Fruit fly (Drosophila melanogaster) whole organism, embryonic: ENCODE results near the gene drm.

Experiments used
- Antp ChIP-seq: fragments of 200-800 bp; sonication (Bioruptor generic); optimal IDR thresholded peaks from 3 replicates; lab custom pipeline; 2016; ENCODE audit warnings: missing biosample characterization, missing genetic modification characterization
- Atf-2 ChIP-seq: fragments of 200-800 bp; sonication (Bioruptor generic); optimal IDR thresholded peaks from 2 replicates; lab custom pipeline; 2016; ENCODE audit warnings: missing biosample characterization, missing genetic modification characterization
- BtbVII ChIP-seq: fragments of 200-800 bp; sonication (Bioruptor generic); optimal IDR thresholded peaks from 3 replicates; lab custom pipeline; 2017; ENCODE audit warnings: missing biosample characterization, mild to moderate bottlenecking, missing genetic modification characterization
- CG10274 ChIP-seq: fragments of 200-800 bp; sonication (Bioruptor generic); optimal IDR thresholded peaks from 3 replicates; lab custom pipeline; 2017; ENCODE audit warnings: missing biosample characterization, mild to moderate bottlenecking, missing genetic modification characterization
- CG10979 ChIP-seq: fragments of 200-800 bp; sonication (Bioruptor generic); optimal IDR thresholded peaks from 2 replicates; lab custom pipeline; 2018; ENCODE audit warnings: missing biosample characterization, mild to moderate bottlenecking, missing genetic modification characterization, moderate library complexity
- CG13123 ChIP-seq: fragments of 200-800 bp; sonication (Bioruptor generic); optimal IDR thresholded peaks from 2 replicates; lab custom pipeline; 2016; ENCODE audit warnings: missing biosample characterization, missing genetic modification characterization
- CG13624 ChIP-seq: fragments of 200-800 bp; sonication (Bioruptor generic); optimal IDR thresholded peaks from 2 replicates; lab custom pipeline; 2016; ENCODE audit warnings: missing biosample characterization, missing genetic modification characterization
- CG15073 ChIP-seq: fragments of 200-800 bp; sonication (Bioruptor generic); optimal IDR thresholded peaks from 2 replicates; lab custom pipeline; 2016; ENCODE audit warnings: missing biosample characterization, missing genetic modification characterization
- CG1602 ChIP-seq: fragments of 200-800 bp; sonication (Bioruptor generic); optimal IDR thresholded peaks from 3 replicates; lab custom pipeline; 2016; ENCODE audit warnings: missing biosample characterization, missing genetic modification characterization
- CG18011 ChIP-seq: fragments of 200-800 bp; sonication (Bioruptor generic); optimal IDR thresholded peaks from 2 replicates; lab custom pipeline; 2017; ENCODE audit warnings: missing biosample characterization, missing genetic modification characterization, mild to moderate bottlenecking, moderate library complexity, missing genotype
- CG2875 ChIP-seq: fragments of 200-800 bp; sonication (Bioruptor generic); optimal IDR thresholded peaks from 2 replicates; lab custom pipeline; 2017; ENCODE audit warnings: missing biosample characterization, mild to moderate bottlenecking, missing genetic modification characterization, missing genetic modification reagents
- CG30020 ChIP-seq: fragments of 200-800 bp; optimal IDR thresholded peaks from 2 replicates; lab custom pipeline; 2019; ENCODE audit warnings: missing biosample characterization, mild to moderate bottlenecking, missing genetic modification characterization, moderate library complexity
- CG4360 ChIP-seq: fragments of 200-800 bp; sonication (Bioruptor generic); IDR thresholded peaks from 2 replicates; pipeline ENCODE4 v1.3.6; 2022; ENCODE audit warnings: missing biosample characterization, missing genetic modification characterization
- CG4404 ChIP-seq: fragments of 200-800 bp; sonication (Bioruptor generic); IDR thresholded peaks from 2 replicates; pipeline ENCODE4 v1.3.6; 2022; ENCODE audit warnings: missing biosample characterization, missing genetic modification characterization
- CG4424 ChIP-seq: fragments of 200-800 bp; sonication (Bioruptor generic); optimal IDR thresholded peaks from 3 replicates; lab custom pipeline; 2016; ENCODE audit warnings: missing biosample characterization, missing genetic modification characterization
- CG4730 ChIP-seq: fragments of 200-800 bp; sonication (Bioruptor generic); IDR thresholded peaks from 2 replicates; pipeline ENCODE4 v1.3.6; 2022; ENCODE audit warnings: missing biosample characterization, missing genetic modification characterization
- CG5180 ChIP-seq: fragments of 200-800 bp; sonication (Bioruptor generic); optimal IDR thresholded peaks from 3 replicates; lab custom pipeline; 2017; ENCODE audit warnings: missing biosample characterization, missing genetic modification characterization, mild to moderate bottlenecking, moderate library complexity, missing genetic modification reagents
- Doc2 ChIP-seq: fragments of 200-800 bp; sonication (Bioruptor generic); IDR thresholded peaks from 2 replicates; pipeline ENCODE4 v1.3.6; 2022; ENCODE audit warnings: missing biosample characterization, missing genetic modification characterization
- Doc3 ChIP-seq: fragments of 200-800 bp; sonication (Bioruptor generic); IDR thresholded peaks from 3 replicates; pipeline ENCODE4 v1.3.6; 2022; ENCODE audit warnings: missing biosample characterization, missing genetic modification characterization; ENCODE audit not compliant: partially characterized antibody
- Dref ChIP-seq: fragments of 200-800 bp; sonication (Bioruptor generic); IDR thresholded peaks from 2 replicates; pipeline ENCODE4 v1.3.6; 2022; ENCODE audit warnings: missing biosample characterization, missing genetic modification characterization
- Eip74EF ChIP-seq, 2 experiments: fragments of 200-800 bp in 1 of 2; fragments of >200 bp in 1 of 2; sonication (Bioruptor generic) in 1 of 2; optimal IDR thresholded peaks; 2 replicates each; lab custom pipeline; 2017 to 2019; ENCODE audit warnings: missing biosample characterization in 2 of 2, missing genetic modification characterization in 2 of 2, mild to moderate bottlenecking in 1 of 2, moderate library complexity in 1 of 2
- Hr39 ChIP-seq: fragments of >200 bp; optimal IDR thresholded peaks from 2 replicates; lab custom pipeline; 2017
- Ptx1 ChIP-seq: fragments of 200-800 bp; sonication (Bioruptor generic); IDR thresholded peaks from 2 replicates; pipeline ENCODE4 v1.3.6; 2022; ENCODE audit warnings: missing biosample characterization, missing genetic modification characterization
- Ravus ChIP-seq: fragments of 200-800 bp; sonication (Bioruptor generic); IDR thresholded peaks from 2 replicates; pipeline ENCODE4 v1.3.6; 2022; ENCODE audit warnings: missing biosample characterization, missing genetic modification characterization
- Six4 ChIP-seq: fragments of 200-800 bp; sonication (Bioruptor generic); optimal IDR thresholded peaks from 2 replicates; lab custom pipeline; 2016; ENCODE audit warnings: missing biosample characterization, missing genetic modification characterization
- Sox100B ChIP-seq: fragments of 200-800 bp; sonication (Bioruptor generic); optimal IDR thresholded peaks from 3 replicates; lab custom pipeline; 2018; ENCODE audit warnings: missing biosample characterization, mild to moderate bottlenecking, missing genetic modification characterization
- Sox102F ChIP-seq: fragments of 200-800 bp; sonication (Bioruptor generic); optimal IDR thresholded peaks from 2 replicates; lab custom pipeline; 2018; ENCODE audit warnings: missing biosample characterization, mild to moderate bottlenecking, missing genetic modification characterization, moderate library complexity
- Sry-β ChIP-seq: fragments of 200-800 bp; sonication (Bioruptor generic); optimal IDR thresholded peaks from 2 replicates; lab custom pipeline; 2018; ENCODE audit warnings: missing biosample characterization, mild to moderate bottlenecking, missing genetic modification characterization, moderate library complexity
- TFAM ChIP-seq: fragments of 200-800 bp; sonication (Bioruptor generic); optimal IDR thresholded peaks from 2 replicates; lab custom pipeline; 2017; ENCODE audit warnings: missing biosample characterization, missing genetic modification characterization, inconsistent platforms
- abd-A ChIP-seq: fragments of 200-800 bp; sonication (Bioruptor generic); optimal IDR thresholded peaks from 3 replicates; lab custom pipeline; 2019; ENCODE audit warnings: missing biosample characterization, mild to moderate bottlenecking, missing genetic modification characterization, moderate library complexity
- aop ChIP-seq: fragments of 200-800 bp; sonication (Bioruptor generic); IDR thresholded peaks from 2 replicates; pipeline ENCODE4 v1.3.6; 2022; ENCODE audit warnings: missing biosample characterization, missing genetic modification characterization
- bcd ChIP-seq: fragments of 200-800 bp; sonication (Bioruptor generic); optimal IDR thresholded peaks from 2 replicates; lab custom pipeline; 2017; ENCODE audit warnings: missing biosample characterization, mild to moderate bottlenecking, missing genetic modification characterization
- bsh ChIP-seq, 2 experiments: fragments of 200-800 bp; sonication (Bioruptor generic); optimal IDR thresholded peaks; 2 replicates each; lab custom pipeline; 2017 to 2018; ENCODE audit warnings: mild to moderate bottlenecking in 2 of 2, missing biosample characterization in 2 of 2, missing genetic modification characterization in 2 of 2, moderate library complexity in 1 of 2
- btn ChIP-seq: fragments of 200-800 bp; sonication (Bioruptor generic); optimal IDR thresholded peaks from 2 replicates; lab custom pipeline; 2016; ENCODE audit warnings: missing biosample characterization, missing genetic modification characterization
- dpn ChIP-seq, 2 experiments: fragments of 200-800 bp; sonication (Bioruptor generic); optimal IDR thresholded peaks; 3 replicates each; lab custom pipeline; 2016; ENCODE audit warnings: missing biosample characterization in 2 of 2, missing genetic modification characterization in 2 of 2
- dysf ChIP-seq: fragments of 200-800 bp; sonication (Bioruptor generic); IDR thresholded peaks from 3 replicates; pipeline ENCODE4 v1.3.6; 2022; ENCODE audit warnings: missing biosample characterization, missing genetic modification characterization
- emc ChIP-seq: fragments of 200-800 bp; sonication (Bioruptor generic); optimal IDR thresholded peaks from 2 replicates; lab custom pipeline; 2016; ENCODE audit warnings: missing biosample characterization, missing genetic modification characterization
- ems ChIP-seq: fragments of 200-800 bp; sonication (Bioruptor generic); optimal IDR thresholded peaks from 3 replicates; lab custom pipeline; 2016; ENCODE audit warnings: missing biosample characterization, missing genetic modification characterization
- gcm ChIP-seq: fragments of 200-800 bp; sonication (Bioruptor generic); optimal IDR thresholded peaks from 2 replicates; lab custom pipeline; 2019; ENCODE audit warnings: missing biosample characterization, mild to moderate bottlenecking, missing genetic modification characterization, moderate library complexity
- kah ChIP-seq: fragments of 200-800 bp; sonication (Bioruptor generic); optimal IDR thresholded peaks from 2 replicates; lab custom pipeline; 2018; ENCODE audit warnings: missing biosample characterization, mild to moderate bottlenecking, missing genetic modification characterization
- lmd ChIP-seq: fragments of 200-800 bp; sonication (Bioruptor generic); IDR thresholded peaks from 2 replicates; pipeline ENCODE4 v1.3.6; 2022; ENCODE audit warnings: missing biosample characterization, missing genetic modification characterization
- maf-S ChIP-seq: fragments of 200-800 bp; sonication (Bioruptor generic); optimal IDR thresholded peaks from 2 replicates; lab custom pipeline; 2016; ENCODE audit warnings: missing biosample characterization, missing genetic modification characterization
- mld ChIP-seq: fragments of 200-800 bp; sonication (Bioruptor generic); IDR thresholded peaks from 3 replicates; pipeline ENCODE4 v1.3.6; 2022; ENCODE audit warnings: missing biosample characterization, missing genetic modification characterization; ENCODE audit not compliant: partially characterized antibody
- pros ChIP-seq: fragments of 200-800 bp; sonication (Bioruptor generic); optimal IDR thresholded peaks from 3 replicates; lab custom pipeline; 2019; ENCODE audit warnings: missing biosample characterization, mild to moderate bottlenecking, missing genetic modification characterization, moderate library complexity
- sc ChIP-seq, 3 experiments: fragments of >200 bp in 2 of 3; fragments of 200-800 bp in 1 of 3; sonication (Bioruptor generic) in 1 of 3; optimal IDR thresholded peaks; 2 replicates in 2 of 3; 3 replicates in 1 of 3; lab custom pipeline; 2017; ENCODE audit warnings: mild to moderate bottlenecking in 1 of 3, missing biosample characterization in 1 of 3, missing genetic modification characterization in 1 of 3, missing genetic modification reagents in 1 of 3
- sim ChIP-seq: fragments of 200-800 bp; sonication (Bioruptor generic); IDR thresholded peaks from 2 replicates; pipeline ENCODE4 v1.3.6; 2022; ENCODE audit warnings: missing biosample characterization, missing genetic modification characterization
- sisA ChIP-seq: fragments of 200-800 bp; sonication (Bioruptor generic); IDR thresholded peaks from 2 replicates; pipeline ENCODE4 v1.3.6; 2022; ENCODE audit warnings: missing biosample characterization, missing genetic modification characterization
- sob ChIP-seq: fragments of 200-800 bp; sonication (Bioruptor generic); IDR thresholded peaks from 2 replicates; pipeline ENCODE4 v1.3.6; 2022; ENCODE audit warnings: missing biosample characterization, missing genetic modification characterization
- tin ChIP-seq: fragments of 200-800 bp; sonication (Bioruptor generic); optimal IDR thresholded peaks from 3 replicates; lab custom pipeline; 2016; ENCODE audit warnings: missing biosample characterization, missing genetic modification characterization
- tna ChIP-seq: fragments of 200-800 bp; sonication (Bioruptor generic); IDR thresholded peaks from 2 replicates; pipeline ENCODE4 v1.3.6; 2022; ENCODE audit warnings: missing biosample characterization, missing genetic modification characterization; ENCODE audit not compliant: partially characterized antibody

drm gene

DNA sequence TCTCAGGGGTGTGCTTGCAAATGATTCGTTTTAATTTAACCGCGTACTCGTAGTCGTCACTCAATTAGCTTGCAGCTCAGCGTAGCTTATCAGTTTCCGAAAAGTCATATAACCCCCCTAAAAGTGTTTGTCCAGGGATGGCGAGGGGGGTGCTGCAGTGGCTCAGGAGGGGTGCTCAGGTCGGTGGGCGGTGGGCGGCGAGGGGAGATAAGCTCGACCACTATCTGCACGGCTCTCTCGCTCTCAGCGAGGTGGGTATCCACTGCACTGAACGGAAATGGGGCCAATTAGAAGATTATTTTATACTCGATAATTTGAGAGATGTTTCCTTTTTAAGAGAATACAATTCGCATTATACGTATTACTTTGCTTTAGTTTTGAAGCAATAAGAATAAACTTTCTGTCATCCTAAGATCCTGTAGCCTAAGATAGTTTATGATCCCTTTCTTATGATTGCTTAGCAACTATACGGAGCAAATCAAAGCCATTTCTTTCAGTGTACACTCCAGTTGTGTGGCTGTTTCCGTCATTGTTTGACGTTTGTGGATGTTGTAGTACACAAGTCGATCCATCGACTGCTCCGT lies 34.2 kb downstream of the drm start (continued):
- TF ChIP-seq bsh (GFP tag; optimal IDR thresholded peaks at IDR 0.05; lab: Kevin White, UChicago) (peak in 1 of 2 experiments; percentile 84), CG18011 (GFP tag; lab: Kevin White, UChicago) (no peak), Sox100B (GFP tag; lab: Kevin White, UChicago) (peak; percentile 27), dpn (GFP tag; optimal IDR thresholded peaks at IDR 0.05; lab: Kevin White, UChicago) (peak; percentile 50 to 52), Doc2 (GFP tag; lab: Robert Waterston, UW) (no peak), CG15073 (no peak), bcd (peak; percentile 58), abd-A (tag; lab: Kevin White, UChicago) (no peak), mld (GFP tag; lab: Robert Waterston, UW) (no peak), Ravus (GFP tag; lab: Robert Waterston, UW) (peak; percentile 32), maf-S (GFP tag; lab: Kevin White, UChicago) (peak; percentile 45), CG10979 (tag; lab: Kevin White, UChicago) (peak; percentile 76), TFAM (GFP tag; lab: Kevin White, UChicago) (no peak), CG2875 (no peak), Atf-2 (GFP tag; lab: Kevin White, UChicago) (peak; percentile 30), emc (no peak), CG4360 (GFP tag; lab: Robert Waterston, UW) (no peak), sim (GFP tag; lab: Robert Waterston, UW) (no peak), Sry-β (GFP tag; lab: Kevin White, UChicago) (no peak), CG30020 (tag; lab: Kevin White, UChicago) (peak; percentile 2), CG5180 (peak; percentile 42), CG4404 (GFP tag; lab: Robert Waterston, UW) (no peak; the same call in 1 of the 2 replicates), tna (GFP tag; lab: Robert Waterston, UW) (no peak), btn (GFP tag; lab: Kevin White, UChicago) (no peak), Sox102F (GFP tag; lab: Kevin White, UChicago) (peak; percentile 77), gcm (GFP tag; lab: Kevin White, UChicago) (peak; percentile 55), Ptx1 (GFP tag; lab: Robert Waterston, UW) (peak; percentile 80), kah (GFP tag; lab: Kevin White, UChicago) (peak; percentile 21), Eip74EF (GFP tag; optimal IDR thresholded peaks at IDR 0.05; lab: Kevin White, UChicago) (peak in 1 of 2 experiments; percentile 55), dysf (GFP tag; lab: Robert Waterston, UW) (peak; percentile 79), Doc3 (GFP tag; lab: Robert Waterston, UW) (no peak), CG10274 (peak; percentile 29), sob (peak; percentile 78), CG4424 (GFP tag; lab: Kevin White, UChicago) (peak; percentile 56), sc (optimal IDR thresholded peaks at IDR 0.05; lab: Kevin White, UChicago) (no peak), sc (GFP tag; optimal IDR thresholded peaks at IDR 0.05; lab: Kevin White, UChicago) (peak; percentile 72), CG13624 (GFP tag; lab: Kevin White, UChicago) (peak; percentile 4), Antp (GFP tag; lab: Kevin White, UChicago) (peak; percentile 69), CG1602 (GFP tag; lab: Kevin White, UChicago) (peak; percentile 53), pros (GFP tag; lab: Kevin White, UChicago) (no peak), BtbVII (GFP tag; lab: Kevin White, UChicago) (peak; percentile 13), aop (GFP tag; lab: Robert Waterston, UW) (no peak), Six4 (GFP tag; lab: Kevin White, UChicago) (peak; percentile 42), ems (GFP tag; lab: Kevin White, UChicago) (peak; percentile 30), Hr39 (lab: Kevin White, UChicago) (no peak), tin (peak; percentile 39), CG13123 (GFP tag; lab: Kevin White, UChicago) (no peak), Dref (GFP tag; lab: Robert Waterston, UW) (no peak), lmd (GFP tag; lab: Robert Waterston, UW) (peak; percentile 75), CG4730 (peak; percentile 46; the same call in 1 of the 2 replicates), sisA (GFP tag; lab: Robert Waterston, UW) (peak; percentile 70)
